Fruit fly (Drosophila melanogaster) whole organism, pupa: ENCODE results near the gene TotF.

ENCODE experiments used
- CG10348 ChIP-seq: fragments of 200-800 bp; sonication (Bioruptor generic); IDR thresholded peaks from 2 replicates; pipeline ENCODE4 v1.3.6; 2022; ENCODE audit warnings: missing biosample characterization, missing genetic modification characterization
- CG12605 ChIP-seq: fragments of 200-800 bp; sonication (Bioruptor generic); IDR thresholded peaks from 2 replicates; pipeline ENCODE4 v1.3.6; 2022; ENCODE audit warnings: missing biosample characterization, missing genetic modification characterization
- CG13204 ChIP-seq: fragments of 200-800 bp; sonication (Bioruptor generic); optimal IDR thresholded peaks from 2 replicates; lab custom pipeline; 2018; ENCODE audit warnings: missing biosample characterization, mild to moderate bottlenecking, missing genetic modification characterization, moderate library complexity
- CG14655 ChIP-seq: fragments of 200-800 bp; sonication (Bioruptor generic); optimal IDR thresholded peaks from 3 replicates; lab custom pipeline; 2017; ENCODE audit warnings: mild to moderate bottlenecking, missing biosample characterization, missing genetic modification reagents, missing genetic modification characterization
- CG15710 ChIP-seq: fragments of 200-800 bp; sonication (Bioruptor generic); optimal IDR thresholded peaks from 2 replicates; lab custom pipeline; 2018; ENCODE audit warnings: missing biosample characterization, mild to moderate bottlenecking, missing genetic modification characterization, moderate library complexity
- CG17806 ChIP-seq: fragments of 200-800 bp; sonication (Bioruptor generic); optimal IDR thresholded peaks from 2 replicates; lab custom pipeline; 2018; ENCODE audit warnings: missing biosample characterization, mild to moderate bottlenecking, missing genetic modification characterization, moderate library complexity
- CG32121 ChIP-seq: fragments of 200-800 bp; sonication (Bioruptor generic); IDR thresholded peaks from 2 replicates; pipeline ENCODE4 v1.3.6; 2022; ENCODE audit warnings: missing biosample characterization, missing genetic modification characterization
- CG34367 ChIP-seq: fragments of 200-800 bp; sonication (Bioruptor generic); optimal IDR thresholded peaks from 2 replicates; lab custom pipeline; 2018; ENCODE audit warnings: missing biosample characterization, mild to moderate bottlenecking, missing genetic modification characterization
- CG4496 ChIP-seq: fragments of 200-800 bp; sonication (Bioruptor generic); IDR thresholded peaks from 3 replicates; pipeline ENCODE4 v1.3.6; 2022; ENCODE audit warnings: missing biosample characterization, missing genetic modification characterization
- CG8159 ChIP-seq: fragments of 200-800 bp; sonication (Bioruptor generic); optimal IDR thresholded peaks from 3 replicates; lab custom pipeline; 2018; ENCODE audit warnings: missing biosample characterization, mild to moderate bottlenecking, missing genetic modification characterization, moderate library complexity
- CG8301 ChIP-seq: fragments of 200-800 bp; sonication (Bioruptor generic); optimal IDR thresholded peaks from 2 replicates; lab custom pipeline; 2018; ENCODE audit warnings: missing biosample characterization, mild to moderate bottlenecking, missing genetic modification characterization
- CG9948 ChIP-seq: fragments of 200-800 bp; sonication (Bioruptor generic); optimal IDR thresholded peaks from 2 replicates; lab custom pipeline; 2018; ENCODE audit warnings: missing biosample characterization, mild to moderate bottlenecking, missing genetic modification characterization, moderate library complexity
- D1 ChIP-seq: fragments of 200-800 bp; sonication (Bioruptor generic); optimal IDR thresholded peaks from 2 replicates; lab custom pipeline; 2018; ENCODE audit warnings: missing biosample characterization, mild to moderate bottlenecking, missing genetic modification characterization, moderate library complexity
- EcR ChIP-seq: fragments of 200-800 bp; sonication (Bioruptor generic); optimal IDR thresholded peaks from 3 replicates; lab custom pipeline; 2019; ENCODE audit warnings: missing biosample characterization, missing genetic modification characterization, mild to moderate bottlenecking, moderate library complexity, missing genetic modification reagents
- Ets98B ChIP-seq: fragments of 200-800 bp; sonication (Bioruptor generic); IDR thresholded peaks from 2 replicates; pipeline ENCODE4 v1.3.6; 2022; ENCODE audit warnings: missing biosample characterization, missing genetic modification characterization
- Pif1A ChIP-seq: fragments of 200-800 bp; sonication (Bioruptor generic); optimal IDR thresholded peaks from 3 replicates; lab custom pipeline; 2016; ENCODE audit warnings: missing biosample characterization, missing genetic modification characterization
- Pif1B ChIP-seq: fragments of 200-800 bp; sonication (Bioruptor generic); optimal IDR thresholded peaks from 3 replicates; lab custom pipeline; 2016; ENCODE audit warnings: missing biosample characterization, missing genetic modification characterization
- Snoo ChIP-seq: fragments of 200-800 bp; sonication (Bioruptor generic); optimal IDR thresholded peaks from 3 replicates; lab custom pipeline; 2017; ENCODE audit warnings: missing biosample characterization, mild to moderate bottlenecking, missing genetic modification characterization, inconsistent platforms
- fd96Ca ChIP-seq: fragments of 200-800 bp; sonication (Bioruptor generic); IDR thresholded peaks from 3 replicates; pipeline ENCODE4 v1.3.6; 2022; ENCODE audit warnings: missing biosample characterization, missing genetic modification characterization
- gl ChIP-seq: fragments of 200-800 bp; sonication (Bioruptor generic); optimal IDR thresholded peaks from 2 replicates; lab custom pipeline; 2018; ENCODE audit warnings: missing biosample characterization, mild to moderate bottlenecking, missing genetic modification characterization
- rn ChIP-seq: fragments of 200-800 bp; sonication (Bioruptor generic); IDR thresholded peaks from 2 replicates; pipeline ENCODE4 v1.3.6; 2022; ENCODE audit warnings: missing biosample characterization, missing genetic modification characterization

The TotF gene

dm6 chr2L:19892450-19892849 is 19.7 kb downstream of the TotF start, which contains the start of gene CG10481:
Gene CG10481 (minus strand): TSS chr2L:19892550.
- TF ChIP-seq D1 (tag; lab: Kevin White, UChicago) (no peak), CG17806 (tag; lab: Kevin White, UChicago) (no peak), CG4496 (GFP tag; lab: Robert Waterston, UW) (no peak), EcR (GFP tag; lab: Kevin White, UChicago) (no peak), rn (no peak), Pif1A (no peak), CG12605 (GFP tag; lab: Robert Waterston, UW) (no peak), gl (no peak), Pif1B (GFP tag; lab: Kevin White, UChicago) (no peak), CG8159 (tag; lab: Kevin White, UChicago) (no peak)

DNA sequence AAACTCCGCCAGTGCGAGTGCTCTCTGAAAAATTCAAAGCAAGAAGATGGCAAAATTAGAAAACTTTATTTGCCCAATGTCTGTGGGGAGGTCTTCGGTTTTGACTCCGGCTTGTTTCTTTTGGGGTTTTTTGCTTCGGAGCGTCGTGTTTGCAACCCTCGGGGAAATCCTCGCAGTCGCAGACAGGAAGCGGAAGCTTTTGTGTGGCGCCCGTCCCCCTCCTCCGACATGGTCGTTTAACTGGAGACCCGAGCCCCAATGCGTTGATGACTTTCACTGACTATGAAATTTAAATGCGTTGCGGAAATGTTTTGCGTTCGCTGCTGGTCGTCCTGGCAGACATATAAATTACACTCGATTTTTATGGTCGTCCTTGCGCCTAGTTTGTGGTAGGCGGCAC is 23.8 kb downstream of the TotF start:
- TF ChIP-seq CG4496 (GFP tag; lab: Robert Waterston, UW) (no peak), Ets98B (GFP tag; lab: Robert Waterston, UW) (no peak), Pif1A (no peak), CG17806 (tag; lab: Kevin White, UChicago) (no peak), CG8301 (tag; lab: Kevin White, UChicago) (no peak), CG15710 (tag; lab: Kevin White, UChicago) (no peak), fd96Ca (no peak), CG13204 (GFP tag; lab: Kevin White, UChicago) (no peak), gl (no peak), CG12605 (GFP tag; lab: Robert Waterston, UW) (no peak), rn (no peak), CG34367 (tag; lab: Kevin White, UChicago) (no peak), CG9948 (tag; lab: Kevin White, UChicago) (no peak), CG32121 (no peak), EcR (GFP tag; lab: Kevin White, UChicago) (no peak), CG14655 (GFP tag; lab: Kevin White, UChicago) (no peak), D1 (tag; lab: Kevin White, UChicago) (no peak)
- TF ChIP-seq, all 21 proteins: peak for 0

DNA sequence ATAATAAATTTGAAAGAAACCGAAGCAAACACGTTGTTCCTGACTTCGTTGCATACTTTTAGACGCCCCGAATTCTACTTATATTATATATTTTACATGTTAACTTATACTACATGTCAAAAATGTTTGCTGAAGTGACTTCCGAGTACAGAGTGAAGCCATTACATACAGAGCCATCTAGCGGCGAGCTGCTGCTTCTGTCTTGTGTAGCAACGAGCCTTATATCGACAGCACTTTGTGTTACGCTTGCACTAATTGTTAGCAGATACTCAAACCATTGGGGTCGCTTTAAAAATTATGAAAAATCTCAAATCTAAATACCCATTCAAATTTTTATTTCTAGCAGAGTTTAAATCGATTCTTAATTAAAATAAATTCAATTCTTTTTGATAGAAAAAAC is 24.7 kb downstream of the TotF start:
- TF ChIP-seq CG8301 (tag; lab: Kevin White, UChicago) (no peak), Snoo (tag; lab: Kevin White, UChicago) (peak; percentile 32), CG8159 (tag; lab: Kevin White, UChicago) (peak; percentile 4), CG4496 (GFP tag; lab: Robert Waterston, UW) (0 out of 3 replicates have a peak, but pooled peaks have one; percentile 11)
- TF ChIP-seq, all 21 proteins: peak for 3

DNA sequence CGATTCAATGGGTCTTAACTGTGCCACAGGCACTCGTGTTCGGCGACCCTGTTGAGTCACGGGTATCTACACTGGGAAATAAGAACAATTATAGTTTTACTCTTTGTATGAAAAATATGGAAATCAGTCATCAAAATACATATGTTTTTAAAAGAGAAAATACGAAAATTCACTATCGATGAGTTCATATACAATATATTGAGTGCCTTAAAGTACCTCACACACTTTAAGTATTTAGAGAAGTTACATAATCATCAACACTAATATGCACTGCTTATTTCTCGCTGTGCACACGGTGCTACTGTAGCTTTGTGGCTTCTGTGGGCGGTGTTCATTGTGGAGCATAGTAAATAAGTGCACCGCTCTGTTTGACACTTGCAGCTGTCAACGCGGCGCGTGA is 27.7 kb downstream of the TotF start:
- TF ChIP-seq CG8159 (tag; lab: Kevin White, UChicago) (peak; percentile 55), CG34367 (tag; lab: Kevin White, UChicago) (no peak), CG12605 (GFP tag; lab: Robert Waterston, UW) (0 out of 2 replicates have a peak, but pooled peaks have one; percentile 32), CG17806 (tag; lab: Kevin White, UChicago) (peak; percentile 24), Ets98B (GFP tag; lab: Robert Waterston, UW) (peak; percentile 79), CG9948 (tag; lab: Kevin White, UChicago) (peak; percentile 39), CG15710 (tag; lab: Kevin White, UChicago) (no peak), CG4496 (GFP tag; lab: Robert Waterston, UW) (peak; percentile 64), CG14655 (GFP tag; lab: Kevin White, UChicago) (peak; percentile 72), CG8301 (tag; lab: Kevin White, UChicago) (peak; percentile 71), D1 (tag; lab: Kevin White, UChicago) (no peak), EcR (GFP tag; lab: Kevin White, UChicago) (peak; percentile 16), CG32121 (peak; percentile 75), fd96Ca (0 out of 3 replicates have a peak, but pooled peaks have one; percentile 22), rn (no peak), gl (no peak), Pif1A (peak; percentile 52)

DNA sequence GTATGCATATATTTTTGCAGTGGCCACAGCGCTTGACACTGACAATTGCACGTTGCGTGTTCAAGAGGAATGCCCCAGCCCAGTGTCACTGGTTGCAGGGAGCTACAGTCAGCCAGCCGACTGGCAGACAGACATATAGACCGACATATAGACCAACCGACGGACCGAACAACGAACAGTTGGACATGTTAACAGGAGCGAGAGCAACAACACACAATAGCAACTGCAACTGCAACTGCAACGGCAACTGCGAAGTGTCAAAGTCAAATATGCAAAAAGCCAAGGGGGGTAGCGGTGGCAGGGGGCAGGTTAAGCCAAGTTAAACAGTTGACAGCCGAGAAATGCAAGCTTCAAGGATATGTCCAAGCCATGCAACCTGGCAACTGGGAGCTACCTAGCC is 37.2 kb downstream of the TotF start:
- peak; percentile 61 for TF ChIP-seq EcR (GFP tag; lab: Kevin White, UChicago)
- no peak for TF ChIP-seq CG8159 (tag; lab: Kevin White, UChicago)
- TF ChIP-seq, all 21 proteins: peak for 1

dm6 chr2L:19872109-19872508 is 40.1 kb downstream of the TotF start:
- TF ChIP-seq CG17806 (tag; lab: Kevin White, UChicago) (no peak), CG4496 (GFP tag; lab: Robert Waterston, UW) (peak; percentile 29; the same call in 1 of the 3 replicates), CG9948 (tag; lab: Kevin White, UChicago) (no peak)

DNA sequence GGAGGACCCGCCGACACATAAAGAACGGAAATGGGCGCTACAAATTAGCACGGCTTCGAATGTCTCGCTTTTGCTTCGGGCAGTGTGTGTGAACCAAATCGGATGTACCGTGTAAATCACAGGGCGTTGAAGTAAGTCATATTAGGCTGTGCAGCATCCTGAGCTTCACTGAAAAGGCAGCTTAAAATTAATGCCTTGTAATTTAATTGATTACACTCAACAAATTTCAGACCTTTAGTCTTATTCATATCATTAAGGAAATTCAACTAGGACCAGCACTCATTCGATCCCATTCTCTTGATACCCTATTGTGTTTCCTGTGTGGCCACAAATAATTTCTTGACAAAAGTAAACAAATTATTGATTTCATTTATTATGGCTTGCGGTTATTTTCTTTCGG is 42.2 kb downstream of the TotF start:
- TF ChIP-seq CG34367 (tag; lab: Kevin White, UChicago) (peak; percentile 64), CG8159 (tag; lab: Kevin White, UChicago) (peak; percentile 82), rn (peak; percentile 70), EcR (GFP tag; lab: Kevin White, UChicago) (no peak), Ets98B (GFP tag; lab: Robert Waterston, UW) (peak; percentile 81), CG9948 (tag; lab: Kevin White, UChicago) (peak; percentile 79), CG13204 (GFP tag; lab: Kevin White, UChicago) (no peak), CG12605 (GFP tag; lab: Robert Waterston, UW) (peak; percentile 49), CG4496 (GFP tag; lab: Robert Waterston, UW) (peak; percentile 93), Pif1A (peak; percentile 87), D1 (tag; lab: Kevin White, UChicago) (peak; percentile 30), CG14655 (GFP tag; lab: Kevin White, UChicago) (peak; percentile 71), CG8301 (tag; lab: Kevin White, UChicago) (peak; percentile 61), gl (peak; percentile 65), CG17806 (tag; lab: Kevin White, UChicago) (peak; percentile 84), CG10348 (GFP tag; lab: Robert Waterston, UW) (peak; percentile 53), CG32121 (peak; percentile 69), Pif1B (GFP tag; lab: Kevin White, UChicago) (peak; percentile 69), Snoo (tag; lab: Kevin White, UChicago) (peak; percentile 77), CG15710 (tag; lab: Kevin White, UChicago) (peak; percentile 74), fd96Ca (peak; percentile 85)
